Worm (Caenorhabditis elegans): ENCODE data around the gene neg-1.
"Not testable (repeated sequence)": the region's sequence is repeated elsewhere in the genome, so short reads cannot be mapped to it uniquely, and the experiment has no call there.

The neg-1 gene

DNA sequence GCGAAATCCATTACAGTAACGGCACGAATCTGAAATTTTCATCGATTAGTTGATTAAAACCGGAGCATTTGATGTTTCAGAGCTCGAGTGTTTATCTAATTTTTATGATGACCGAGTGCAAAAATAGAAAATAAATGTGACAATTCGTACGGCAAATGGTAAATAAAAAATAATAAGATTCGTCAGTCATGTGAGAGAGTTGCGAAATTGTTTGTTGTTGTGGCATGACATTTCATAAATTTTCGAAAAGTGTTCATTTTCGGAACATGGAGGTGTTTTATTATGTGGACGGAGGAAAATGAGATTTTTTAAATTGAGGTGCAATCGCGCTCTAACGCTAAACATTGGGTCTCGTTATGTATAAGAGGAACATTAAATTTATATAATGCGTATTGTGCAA, 32.9 kb downstream of the neg-1 start:
- TF ChIP-seq drap-1 (GFP tag; optimal IDR thresholded peaks at IDR 0.05) (no peak), nhr-28 (tag; optimal IDR thresholded peaks at IDR 0.05) (no peak), hlh-1 (tag; optimal IDR thresholded peaks at IDR 0.05) (no peak), lin-32 (GFP tag; optimal IDR thresholded peaks at IDR 0.05) (no peak), bed-3 (GFP tag; optimal IDR thresholded peaks at IDR 0.05) (no peak), ces-1 (GFP tag; optimal IDR thresholded peaks at IDR 0.05) (no peak), ham-2 (GFP tag; optimal IDR thresholded peaks at IDR 0.05) (no peak), M03D4.4 (tag; optimal IDR thresholded peaks at IDR 0.05) (no peak), pha-4 (tag; optimal IDR thresholded peaks at IDR 0.05) (no peak), unc-120 (tag; optimal IDR thresholded peaks at IDR 0.05; ENCODE audit: poor library complexity, severe bottlenecking) (no peak), ztf-11 (tag; optimal IDR thresholded peaks at IDR 0.05) (no peak), lin-13 (tag; optimal IDR thresholded peaks at IDR 0.05) (no peak), nhr-76 (tag; optimal IDR thresholded peaks at IDR 0.05) (no peak)

DNA sequence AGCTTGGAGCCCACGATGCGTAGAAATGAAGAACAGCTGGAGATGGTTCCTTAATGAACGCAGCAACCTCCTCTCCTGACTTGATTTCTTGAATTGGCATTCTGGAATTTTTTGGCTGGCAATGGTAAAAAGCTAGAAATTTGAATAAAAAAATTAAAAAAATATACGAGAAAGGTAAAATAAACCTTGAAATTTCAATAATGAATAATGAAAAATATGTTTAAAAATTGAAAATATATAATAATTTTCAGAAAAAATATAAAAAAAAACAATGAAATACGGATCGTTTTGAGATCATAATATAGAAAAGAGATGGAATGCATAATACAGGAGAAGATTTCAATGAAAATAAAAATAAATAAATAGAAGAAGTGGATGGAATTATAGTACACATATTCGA, 33.5 kb downstream of the neg-1 start, which contains the start of gene glrx-3:
Gene glrx-3, minus strand, starts transcription at position 101 of the 400 bp plus-strand sequence.
- TF ChIP-seq sptf-1 (tag; optimal IDR thresholded peaks at IDR 0.05) (no peak), lin-13 (tag; optimal IDR thresholded peaks at IDR 0.05) (no peak), mls-2 (tag; optimal IDR thresholded peaks at IDR 0.05) (no peak), elt-1 (tag; optimal IDR thresholded peaks at IDR 0.05; ENCODE audit: borderline replicate concordance, insufficient read depth) (no peak), zip-8 (tag; optimal IDR thresholded peaks at IDR 0.05) (no peak), nhr-2 (tag; optimal IDR thresholded peaks at IDR 0.05) (no peak), nhr-237 (tag; optimal IDR thresholded peaks at IDR 0.05) (no peak), unc-62 (GFP tag; optimal IDR thresholded peaks at IDR 0.05) (no peak), ces-1 (GFP tag; optimal IDR thresholded peaks at IDR 0.05) (no peak), nhr-76 (tag; optimal IDR thresholded peaks at IDR 0.05) (no peak), M03D4.4 (tag; optimal IDR thresholded peaks at IDR 0.05) (no peak), ceh-43 (GFP tag; optimal IDR thresholded peaks at IDR 0.05) (no peak), sem-2 (GFP tag; optimal IDR thresholded peaks at IDR 0.05) (no peak), hlh-1 (tag; optimal IDR thresholded peaks at IDR 0.05) (no peak), tbx-8 (GFP tag; optimal IDR thresholded peaks at IDR 0.05) (no peak), nhr-12 (tag; optimal IDR thresholded peaks at IDR 0.05) (no peak), drap-1 (GFP tag; optimal IDR thresholded peaks at IDR 0.05) (no peak), bed-3 (GFP tag; optimal IDR thresholded peaks at IDR 0.05) (no peak), lin-32 (GFP tag; optimal IDR thresholded peaks at IDR 0.05) (no peak)

ce11 chrV:4339479-4339878, 35.2 kb downstream of the neg-1 start:
- TF ChIP-seq unc-62 (GFP tag; optimal IDR thresholded peaks at IDR 0.05), result no peak
- TF ChIP-seq nhr-28 (tag; optimal IDR thresholded peaks at IDR 0.05), result no peak

DNA sequence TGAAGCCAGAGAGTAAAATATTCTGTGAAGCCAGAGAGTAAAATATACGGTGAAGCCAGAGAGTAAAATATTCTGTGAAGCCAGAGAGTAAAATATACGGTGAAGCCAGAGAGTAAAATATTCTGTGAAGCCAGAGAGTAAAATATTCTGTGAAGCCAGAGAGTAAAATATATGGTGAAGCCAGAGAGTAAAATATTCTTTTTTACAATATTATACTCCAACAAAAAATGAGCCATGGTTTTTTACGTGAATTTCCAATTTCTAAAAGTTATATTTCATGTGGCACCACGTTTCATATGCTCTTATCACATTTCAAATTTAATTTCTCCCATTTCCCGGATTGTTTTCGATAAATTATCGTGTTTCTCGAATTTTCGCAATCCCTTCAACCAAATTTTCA, 38.2 kb downstream of the neg-1 start, which contains the start of gene irld-1:
Gene irld-1, plus strand, starts transcription at position 301 of the 400 bp plus-strand sequence.
- not testable (repeated sequence) for TF ChIP-seq flh-1 (GFP tag; optimal IDR thresholded peaks at IDR 0.05); ceh-39 (tag; optimal IDR thresholded peaks at IDR 0.05); bed-3 (GFP tag; optimal IDR thresholded peaks at IDR 0.05)

DNA sequence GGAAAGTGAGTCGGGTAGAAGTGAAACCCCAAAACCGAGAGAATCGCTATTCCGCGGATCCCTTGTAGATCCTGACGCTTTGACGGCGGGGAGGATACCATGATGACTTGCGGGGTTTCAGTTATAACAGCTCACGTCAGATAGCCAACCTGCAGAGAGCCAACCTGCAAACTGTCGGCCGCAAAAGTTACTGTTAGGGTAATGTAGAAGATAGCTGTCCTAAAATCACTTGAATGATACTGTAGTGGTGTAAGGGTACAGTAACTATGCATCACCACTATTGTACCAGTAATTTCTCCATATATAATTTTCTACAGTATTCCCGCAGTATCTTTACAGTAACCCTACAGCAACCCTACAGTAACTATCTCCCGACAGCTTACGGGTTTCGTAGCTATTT, 42.2 kb downstream of the neg-1 start, which contains the start of gene oac-12:
Gene oac-12, minus strand, starts transcription at position 101 of the 400 bp plus-strand sequence.
- TF ChIP-seq ceh-83 (GFP tag; optimal IDR thresholded peaks at IDR 0.05), result no peak
- no peak for TF ChIP-seq flh-1 (GFP tag; optimal IDR thresholded peaks at IDR 0.05)
- no peak for TF ChIP-seq lsy-2 (tag; optimal IDR thresholded peaks at IDR 0.05)
- no peak for TF ChIP-seq unc-39 (tag; optimal IDR thresholded peaks at IDR 0.05)
- TF ChIP-seq cnd-1 (tag; optimal IDR thresholded peaks at IDR 0.05), result no peak
- no peak for TF ChIP-seq ztf-11 (tag; optimal IDR thresholded peaks at IDR 0.05)
- no peak for TF ChIP-seq nhr-28 (tag; optimal IDR thresholded peaks at IDR 0.05)
- no peak for TF ChIP-seq unc-62 (GFP tag; optimal IDR thresholded peaks at IDR 0.05)
- TF ChIP-seq unc-120 (tag; optimal IDR thresholded peaks at IDR 0.05; ENCODE audit: poor library complexity, severe bottlenecking), result no peak

ce11 chrV:4330820-4331219, 43.9 kb downstream of the neg-1 start:
- peak; percentile 95 for TF ChIP-seq zip-8 (tag; optimal IDR thresholded peaks at IDR 0.05)
- no peak for TF ChIP-seq nhr-2 (tag; optimal IDR thresholded peaks at IDR 0.05)
